Worm (Caenorhabditis elegans): Measurements from ENCODE around the gene ima-1.

- TF ChIP-seq egl-27 (tag; optimal IDR thresholded peaks at IDR 0.05) = no peak
- TF ChIP-seq nhr-90 (tag; optimal IDR thresholded peaks at IDR 0.05; ENCODE audit: poor library complexity) = no peak
Observed at ce11 chrV:11245029-11245428, 5.6 kb downstream of the ima-1 start.

Measured in whole organism, L1 larva.